Fruit fly (Drosophila melanogaster) whole organism, embryonic: ENCODE results near the gene CG4611.

ENCODE experiments used
- Antp ChIP-seq: fragments of 200-800 bp; sonication (Bioruptor generic); optimal IDR thresholded peaks from 3 replicates; lab custom pipeline; 2016; ENCODE audit warnings: missing biosample characterization, missing genetic modification characterization
- Asciz ChIP-seq: fragments of 200-800 bp; sonication (Bioruptor generic); optimal IDR thresholded peaks from 2 replicates; lab custom pipeline; 2017; ENCODE audit warnings: missing biosample characterization, mild to moderate bottlenecking, missing genetic modification characterization, missing genetic modification reagents
- CG10147 ChIP-seq: fragments of 200-800 bp; sonication (Bioruptor generic); optimal IDR thresholded peaks from 2 replicates; lab custom pipeline; 2019; ENCODE audit warnings: missing biosample characterization, mild to moderate bottlenecking, missing genetic modification characterization, moderate library complexity
- CG11093 ChIP-seq: fragments of 200-800 bp; sonication (Bioruptor generic); IDR thresholded peaks from 3 replicates; pipeline ENCODE4 v1.3.6; 2022; ENCODE audit warnings: missing biosample characterization, missing genetic modification characterization
- CG11247 ChIP-seq: fragments of 200-800 bp; sonication (Bioruptor generic); IDR thresholded peaks from 2 replicates; pipeline ENCODE4 v1.3.6; 2022; ENCODE audit warnings: missing biosample characterization, missing genetic modification characterization
- CG12391 ChIP-seq: fragments of 200-800 bp; sonication (Bioruptor generic); optimal IDR thresholded peaks from 3 replicates; lab custom pipeline; 2018; ENCODE audit warnings: missing biosample characterization, mild to moderate bottlenecking, missing genetic modification characterization, moderate library complexity
- CG14441 ChIP-seq: fragments of 200-800 bp; sonication (Bioruptor generic); IDR thresholded peaks from 2 replicates; pipeline ENCODE4 v1.3.6; 2022; ENCODE audit warnings: missing biosample characterization, missing genetic modification characterization
- CG1603 ChIP-seq: fragments of 200-800 bp; sonication (Bioruptor generic); optimal IDR thresholded peaks from 2 replicates; lab custom pipeline; 2019; ENCODE audit warnings: missing biosample characterization, mild to moderate bottlenecking, missing genetic modification characterization, moderate library complexity
- CG16779 ChIP-seq: fragments of 200-800 bp; sonication (Bioruptor generic); IDR thresholded peaks from 2 replicates; pipeline ENCODE4 v1.3.6; 2022; ENCODE audit warnings: missing biosample characterization, missing genetic modification characterization
- CG18262 ChIP-seq: fragments of 200-800 bp; optimal IDR thresholded peaks from 3 replicates; lab custom pipeline; 2019; ENCODE audit warnings: missing biosample characterization, mild to moderate bottlenecking, missing genetic modification characterization, moderate library complexity
- CG2889 ChIP-seq: fragments of 200-800 bp; sonication (Bioruptor generic); IDR thresholded peaks from 3 replicates; pipeline ENCODE4 v1.3.6; 2022; ENCODE audit warnings: missing biosample characterization, missing genetic modification characterization
- CG30020 ChIP-seq: fragments of 200-800 bp; optimal IDR thresholded peaks from 2 replicates; lab custom pipeline; 2019; ENCODE audit warnings: missing biosample characterization, mild to moderate bottlenecking, missing genetic modification characterization, moderate library complexity
- CG3281 ChIP-seq: fragments of 200-800 bp; sonication (Bioruptor generic); optimal IDR thresholded peaks from 3 replicates; lab custom pipeline; 2017; ENCODE audit warnings: missing biosample characterization, mild to moderate bottlenecking, missing genetic modification characterization
- CG4282 ChIP-seq: fragments of 200-800 bp; sonication (Bioruptor generic); optimal IDR thresholded peaks from 2 replicates; lab custom pipeline; 2016; ENCODE audit warnings: missing biosample characterization, missing genetic modification characterization
- CG43689 ChIP-seq: fragments of 200-800 bp; sonication (Bioruptor generic); IDR thresholded peaks from 2 replicates; pipeline ENCODE4 v1.3.6; 2022; ENCODE audit warnings: missing biosample characterization, missing genetic modification characterization
- CG4404 ChIP-seq: fragments of 200-800 bp; sonication (Bioruptor generic); IDR thresholded peaks from 2 replicates; pipeline ENCODE4 v1.3.6; 2022; ENCODE audit warnings: missing biosample characterization, missing genetic modification characterization
- CG6791 ChIP-seq: fragments of 200-800 bp; sonication (Bioruptor generic); IDR thresholded peaks from 3 replicates; pipeline ENCODE4 v1.3.6; 2022; ENCODE audit warnings: missing biosample characterization, missing genetic modification characterization; ENCODE audit not compliant: partially characterized antibody
- CG7357 ChIP-seq: fragments of 200-800 bp; sonication (Bioruptor generic); IDR thresholded peaks from 3 replicates; pipeline ENCODE4 v1.3.6; 2022; ENCODE audit warnings: missing biosample characterization, missing genetic modification characterization
- CG8388 ChIP-seq: fragments of 200-800 bp; sonication (Bioruptor generic); optimal IDR thresholded peaks from 2 replicates; lab custom pipeline; 2019; ENCODE audit warnings: missing biosample characterization, mild to moderate bottlenecking, missing genetic modification characterization, moderate library complexity
- CG8765 ChIP-seq: fragments of 200-800 bp; sonication (Bioruptor generic); IDR thresholded peaks from 2 replicates; pipeline ENCODE4 v1.3.6; 2022; ENCODE audit warnings: missing biosample characterization, missing genetic modification characterization
- CkIIα-i1 ChIP-seq: fragments of 200-800 bp; sonication (Bioruptor generic); IDR thresholded peaks from 2 replicates; pipeline ENCODE4 v1.3.6; 2022; ENCODE audit warnings: missing biosample characterization, missing genetic modification characterization
- D19A ChIP-seq: fragments of 200-800 bp; optimal IDR thresholded peaks from 3 replicates; lab custom pipeline; 2019; ENCODE audit warnings: missing biosample characterization, mild to moderate bottlenecking, missing genetic modification characterization, moderate library complexity
- Dbx ChIP-seq: fragments of 200-800 bp; sonication (Bioruptor generic); IDR thresholded peaks from 3 replicates; pipeline ENCODE4 v1.3.6; 2022; ENCODE audit warnings: missing biosample characterization, missing genetic modification characterization
- Doc3 ChIP-seq: fragments of 200-800 bp; sonication (Bioruptor generic); IDR thresholded peaks from 3 replicates; pipeline ENCODE4 v1.3.6; 2022; ENCODE audit warnings: missing biosample characterization, missing genetic modification characterization; ENCODE audit not compliant: partially characterized antibody
- Hr39 ChIP-seq: fragments of >200 bp; optimal IDR thresholded peaks from 2 replicates; lab custom pipeline; 2017
- Hsf ChIP-seq: fragments of 200-800 bp; sonication (Bioruptor generic); optimal IDR thresholded peaks from 3 replicates; lab custom pipeline; 2016; ENCODE audit warnings: missing biosample characterization, missing genetic modification characterization
- MBD-R2 ChIP-seq: fragments of 200-800 bp; sonication (Bioruptor generic); IDR thresholded peaks from 2 replicates; pipeline ENCODE4 v1.3.6; 2022; ENCODE audit warnings: missing biosample characterization, missing genetic modification characterization
- Meics ChIP-seq: fragments of 200-800 bp; sonication (Bioruptor generic); optimal IDR thresholded peaks from 2 replicates; lab custom pipeline; 2017; ENCODE audit warnings: missing biosample characterization, mild to moderate bottlenecking, missing genetic modification characterization
- NC2β ChIP-seq: fragments of 200-800 bp; sonication (Bioruptor generic); optimal IDR thresholded peaks from 2 replicates; lab custom pipeline; 2016; ENCODE audit warnings: missing biosample characterization, missing genetic modification characterization
- Rfx ChIP-seq: fragments of 200-800 bp; sonication (Bioruptor generic); IDR thresholded peaks from 2 replicates; pipeline ENCODE4 v1.3.6; 2022; ENCODE audit warnings: missing biosample characterization, missing genetic modification characterization
- amos ChIP-seq: fragments of 200-800 bp; sonication (Bioruptor generic); IDR thresholded peaks from 2 replicates; pipeline ENCODE4 v1.3.6; 2022; ENCODE audit warnings: missing biosample characterization, missing genetic modification characterization; ENCODE audit not compliant: partially characterized antibody
- ara ChIP-seq: fragments of 200-800 bp; sonication (Bioruptor generic); IDR thresholded peaks from 2 replicates; pipeline ENCODE4 v1.3.6; 2022; ENCODE audit warnings: missing biosample characterization, missing genetic modification characterization
- ase ChIP-seq: fragments of 200-800 bp; sonication (Bioruptor generic); IDR thresholded peaks from 3 replicates; pipeline ENCODE4 v1.3.6; 2022; ENCODE audit warnings: missing biosample characterization, missing genetic modification characterization
- bcd ChIP-seq: fragments of 200-800 bp; sonication (Bioruptor generic); optimal IDR thresholded peaks from 2 replicates; lab custom pipeline; 2017; ENCODE audit warnings: missing biosample characterization, mild to moderate bottlenecking, missing genetic modification characterization
- br ChIP-seq: fragments of >200 bp; optimal IDR thresholded peaks from 2 replicates; lab custom pipeline; 2017
- cg ChIP-seq: fragments of 200-800 bp; sonication (Bioruptor generic); optimal IDR thresholded peaks from 3 replicates; lab custom pipeline; 2019; ENCODE audit warnings: missing biosample characterization, mild to moderate bottlenecking, missing genetic modification characterization, moderate library complexity
- ci ChIP-seq: fragments of 200-800 bp; sonication (Bioruptor generic); IDR thresholded peaks from 3 replicates; pipeline ENCODE4 v1.3.6; 2022; ENCODE audit warnings: missing biosample characterization, missing genetic modification characterization
- crol ChIP-seq: fragments of 200-800 bp; sonication (Bioruptor generic); IDR thresholded peaks from 2 replicates; pipeline ENCODE4 v1.3.6; 2022; ENCODE audit warnings: missing biosample characterization, missing genetic modification characterization
- cwo ChIP-seq: fragments of 200-800 bp; sonication (Bioruptor generic); optimal IDR thresholded peaks from 3 replicates; lab custom pipeline; 2017; ENCODE audit warnings: missing biosample characterization, missing genetic modification characterization, mild to moderate bottlenecking, moderate library complexity, missing genetic modification reagents
- fru ChIP-seq: fragments of >200 bp; optimal IDR thresholded peaks from 2 replicates; lab custom pipeline; 2017
- ftz-f1 ChIP-seq: fragments of 200-800 bp; sonication (Bioruptor generic); optimal IDR thresholded peaks from 2 replicates; lab custom pipeline; 2016; ENCODE audit warnings: missing biosample characterization, missing genetic modification characterization
- fu2 ChIP-seq: fragments of 200-800 bp; sonication (Bioruptor generic); optimal IDR thresholded peaks from 2 replicates; lab custom pipeline; 2016; ENCODE audit warnings: missing biosample characterization, missing genetic modification characterization
- gcm ChIP-seq: fragments of 200-800 bp; sonication (Bioruptor generic); optimal IDR thresholded peaks from 2 replicates; lab custom pipeline; 2019; ENCODE audit warnings: missing biosample characterization, mild to moderate bottlenecking, missing genetic modification characterization, moderate library complexity
- grau ChIP-seq: fragments of 200-800 bp; optimal IDR thresholded peaks from 3 replicates; lab custom pipeline; 2019; ENCODE audit warnings: missing biosample characterization, mild to moderate bottlenecking, missing genetic modification characterization, moderate library complexity
- gt ChIP-seq: fragments of 200-800 bp; sonication (Bioruptor generic); IDR thresholded peaks from 2 replicates; pipeline ENCODE4 v1.3.6; 2022; ENCODE audit warnings: missing biosample characterization, missing genetic modification characterization
- insv ChIP-seq, 2 experiments: fragments of 200-800 bp; sonication (Bioruptor generic); optimal IDR thresholded peaks; 3 replicates each; lab custom pipeline; 2016 to 2018; ENCODE audit warnings: missing biosample characterization in 2 of 2, missing genetic modification characterization in 2 of 2
- nom ChIP-seq: fragments of 200-800 bp; sonication (Bioruptor generic); optimal IDR thresholded peaks from 2 replicates; lab custom pipeline; 2017; ENCODE audit warnings: missing biosample characterization, missing genetic modification characterization, mild to moderate bottlenecking, moderate library complexity, missing genetic modification reagents
- schlank ChIP-seq: fragments of 200-800 bp; sonication (Bioruptor generic); optimal IDR thresholded peaks from 2 replicates; lab custom pipeline; 2018; ENCODE audit warnings: missing biosample characterization, mild to moderate bottlenecking, missing genetic modification characterization
- sens-2 ChIP-seq: fragments of 200-800 bp; sonication (Bioruptor generic); IDR thresholded peaks from 2 replicates; pipeline ENCODE4 v1.3.6; 2022; ENCODE audit warnings: missing biosample characterization, missing genetic modification characterization
- shn ChIP-seq: fragments of 200-800 bp; sonication (Bioruptor generic); optimal IDR thresholded peaks from 3 replicates; lab custom pipeline; 2016; ENCODE audit warnings: missing biosample characterization, missing genetic modification characterization
- vfl ChIP-seq: fragments of 200-800 bp; sonication (Bioruptor generic); optimal IDR thresholded peaks from 2 replicates; lab custom pipeline; 2016; ENCODE audit warnings: missing biosample characterization, missing genetic modification characterization

CG4611 gene

DNA sequence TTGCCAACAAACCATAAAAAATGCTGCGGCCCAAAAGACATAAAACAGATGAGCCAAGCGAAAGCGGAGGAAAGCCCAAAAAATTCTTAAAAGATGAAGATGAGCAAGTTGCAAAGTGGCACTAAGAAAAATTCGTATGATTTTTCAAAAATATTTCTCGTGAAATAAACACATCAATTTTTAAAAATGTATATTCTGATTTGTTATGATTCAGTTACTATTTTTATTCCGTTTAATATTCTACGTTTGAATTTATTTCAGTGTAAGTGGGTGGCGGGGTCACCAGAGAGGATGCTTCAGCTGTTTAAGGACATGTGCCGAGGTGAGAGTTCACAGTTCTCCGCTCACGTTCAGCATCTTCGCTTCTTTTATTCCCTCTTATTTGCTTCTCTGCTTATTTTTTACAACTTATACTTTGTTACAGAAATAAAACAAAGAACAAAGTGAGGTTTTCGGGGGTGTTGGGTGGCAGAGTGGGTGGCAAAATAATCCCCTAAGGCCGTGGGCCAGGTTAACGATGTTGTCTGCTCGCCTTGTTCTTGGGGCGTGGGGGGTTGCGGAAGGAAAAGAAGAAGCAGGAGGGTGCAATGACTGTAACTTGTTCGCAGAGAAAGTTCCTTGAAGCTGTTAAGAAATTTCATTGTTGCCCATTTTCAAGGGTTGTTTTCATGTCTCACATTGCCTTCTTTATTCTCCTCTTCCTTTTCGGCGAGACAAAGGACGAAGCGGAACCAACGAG lies 46.2 kb downstream of the CG4611 start (continued):
- TF ChIP-seq CG1603 (tag; lab: Kevin White, UChicago) (peak; percentile 52), Antp (no peak), Rfx (GFP tag; lab: Robert Waterston, UW) (peak; percentile 55), CG3281 (GFP tag; lab: Kevin White, UChicago) (peak; percentile 51), cg (no peak), bcd (GFP tag; lab: Kevin White, UChicago) (peak; percentile 17), CG8388 (GFP tag; lab: Kevin White, UChicago) (peak; percentile 41), CG6791 (GFP tag; lab: Robert Waterston, UW) (no peak), D19A (tag; lab: Kevin White, UChicago) (peak; percentile 14), Dbx (GFP tag; lab: Robert Waterston, UW) (peak; percentile 56; the same call in 1 of the 3 replicates), CG4404 (GFP tag; lab: Robert Waterston, UW) (no peak), grau (tag; lab: Kevin White, UChicago) (peak; percentile 60), vfl (no peak), CG11093 (GFP tag; lab: Robert Waterston, UW) (no peak), Asciz (peak; percentile 44), gt (GFP tag; lab: Robert Waterston, UW) (no peak), CG2889 (GFP tag; lab: Robert Waterston, UW) (no peak), Doc3 (no peak), CG16779 (GFP tag; lab: Robert Waterston, UW) (no peak), fru (lab: Kevin White, UChicago) (no peak), CG11247 (GFP tag; lab: Robert Waterston, UW) (no peak), ase (GFP tag; lab: Robert Waterston, UW) (no peak), CkIIα-i1 (GFP tag; lab: Robert Waterston, UW) (no peak), sens-2 (no peak), Meics (GFP tag; lab: Kevin White, UChicago) (peak; percentile 63), Hr39 (lab: Kevin White, UChicago) (no peak), MBD-R2 (GFP tag; lab: Robert Waterston, UW) (0 out of 2 replicates have a peak, but pooled peaks have one; percentile 28), ara (GFP tag; lab: Robert Waterston, UW) (0 out of 2 replicates have a peak, but pooled peaks have one; percentile 47), CG43689 (GFP tag; lab: Robert Waterston, UW) (no peak), nom (GFP tag; lab: Kevin White, UChicago) (no peak), CG7357 (GFP tag; lab: Robert Waterston, UW) (peak; percentile 7; the same call in 1 of the 3 replicates), CG30020 (no peak), crol (GFP tag; lab: Robert Waterston, UW) (peak; percentile 63), insv (GFP tag; optimal IDR thresholded peaks at IDR 0.05; lab: Kevin White, UChicago) (no peak), CG8765 (GFP tag; lab: Robert Waterston, UW) (no peak), ftz-f1 (GFP tag; lab: Kevin White, UChicago) (no peak), CG10147 (GFP tag; lab: Kevin White, UChicago) (peak; percentile 57), schlank (tag; lab: Kevin White, UChicago) (no peak), cwo (GFP tag; lab: Kevin White, UChicago) (peak; percentile 62), CG18262 (tag; lab: Kevin White, UChicago) (peak; percentile 26), gcm (GFP tag; lab: Kevin White, UChicago) (no peak), CG14441 (GFP tag; lab: Robert Waterston, UW) (peak; percentile 46; the same call in 1 of the 2 replicates), fu2 (GFP tag; lab: Kevin White, UChicago) (peak; percentile 21), CG4282 (GFP tag; lab: Kevin White, UChicago) (no peak), ci (GFP tag; lab: Robert Waterston, UW) (peak; percentile 53; the same call in 1 of the 3 replicates), amos (GFP tag; lab: Robert Waterston, UW) (no peak), Hsf (GFP tag; lab: Kevin White, UChicago) (no peak), CG12391 (tag; lab: Kevin White, UChicago) (peak; percentile 57), NC2β (no peak), shn (GFP tag; lab: Kevin White, UChicago) (no peak), br (lab: Kevin White, UChicago) (no peak)
